Worm (Caenorhabditis elegans) whole organism, early embryonic: Measurements from ENCODE around the gene F09G2.8.

Experiments used
- ama-1 ChIP-seq: fragments of 150-350 bp; optimal IDR thresholded peaks from 2 replicates; lab custom pipeline; 2014
- sea-1 ChIP-seq: fragments of 200-800 bp; sonication (Bioruptor generic); conservative IDR thresholded peaks from 2 replicates; pipeline ENCODE4 v1.3.6; 2022; ENCODE audit warnings: missing genetic modification characterization, missing compliant biosample characterization

DNA sequence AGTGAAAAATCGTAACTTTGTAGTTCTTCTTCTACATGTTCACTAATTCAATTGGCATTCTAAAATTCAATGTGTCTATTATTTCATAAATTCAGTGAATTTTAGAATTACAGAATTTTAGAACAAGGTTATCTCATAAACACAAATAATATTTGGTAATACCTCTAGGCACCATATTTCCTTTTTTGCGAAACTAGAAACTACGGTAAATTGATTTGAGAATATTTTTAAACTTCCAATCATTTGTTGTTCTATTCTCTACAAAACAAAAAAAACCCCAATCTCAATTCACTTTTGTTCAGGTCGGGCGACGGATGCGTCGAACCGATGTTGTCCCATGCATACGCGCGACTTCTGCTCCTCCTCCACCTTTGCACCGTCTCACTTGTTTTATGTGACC lies 6.5 kb upstream of the F09G2.8 start, which contains the start of gene F09G2.1:
- no peak for TF ChIP-seq sea-1 (GFP tag; lab: Robert Waterston, UW)
- TF ChIP-seq ama-1, result no peak
